Fruit fly (Drosophila melanogaster): ENCODE results near the gene PIG-B.

DNA sequence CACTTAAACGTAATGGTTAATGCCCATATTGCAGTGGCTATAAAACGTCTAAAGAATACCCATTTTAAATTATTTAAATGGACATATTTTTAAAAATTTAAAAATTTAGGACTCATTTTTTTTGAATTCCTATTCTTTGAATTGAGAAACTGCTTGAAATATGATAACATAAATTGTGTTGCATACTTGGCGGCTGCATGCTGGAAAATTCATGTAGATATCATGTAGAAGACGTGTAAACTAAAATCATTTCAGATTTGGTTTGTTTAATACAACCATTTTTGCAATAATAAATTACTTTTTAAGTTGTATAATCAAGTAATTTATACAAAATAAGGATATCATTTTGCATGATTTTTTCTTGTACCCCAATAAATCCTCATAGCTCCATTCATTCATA lies 44.4 kb upstream of the PIG-B start:
- TF ChIP-seq CTCF (optimal IDR thresholded peaks at IDR 0.05) = peak in 1 of 2 experiments; percentile 62
- no peak for TF ChIP-seq CG8478 (optimal IDR thresholded peaks at IDR 0.05)
